Fruit fly (Drosophila melanogaster): Measurements from ENCODE around the gene hay.

Gene hay

DNA sequence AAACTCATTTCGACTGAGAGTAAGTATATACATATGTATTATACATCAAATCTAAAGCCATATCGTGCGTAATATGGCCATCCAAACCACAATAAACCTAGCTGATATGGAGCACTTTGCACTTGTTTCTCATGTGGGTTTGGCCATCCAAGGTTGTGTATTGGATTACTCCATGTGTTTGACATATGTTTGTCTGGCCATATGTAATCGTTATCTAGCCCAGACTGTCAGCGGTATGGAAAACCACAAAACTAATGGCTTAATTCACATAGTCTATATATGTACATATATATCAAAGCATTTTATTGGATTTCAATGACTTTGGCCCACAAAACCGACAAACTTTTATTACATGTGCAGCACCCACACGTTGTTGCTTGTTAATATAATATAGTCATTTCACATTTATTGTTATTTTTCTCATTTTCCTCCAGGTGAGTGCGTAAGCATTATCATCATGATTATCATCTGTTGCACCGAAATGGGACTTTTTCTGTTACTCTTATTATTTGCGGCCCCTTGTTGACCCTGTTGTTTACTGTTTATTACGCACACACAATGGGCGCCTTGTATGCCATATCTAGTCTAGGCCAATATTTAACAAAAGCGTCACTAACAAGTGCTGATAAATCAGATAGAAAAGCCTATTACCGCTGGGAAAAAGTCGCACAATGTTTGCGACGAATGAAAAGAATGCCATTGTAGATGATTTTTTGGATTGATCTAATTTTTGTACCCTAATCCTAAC, 25.7 kb downstream of the hay start (continued):
- TF ChIP-seq CG6254 (GFP tag; optimal IDR thresholded peaks at IDR 0.05): peak; percentile 36
- TF ChIP-seq CG11247 (GFP tag; IDR thresholded peaks at IDR 0.05): no peak
- TF ChIP-seq CG13624 (GFP tag; optimal IDR thresholded peaks at IDR 0.05): peak; percentile 2
- no peak for TF ChIP-seq CG31388 (GFP tag; optimal IDR thresholded peaks at IDR 0.05)
- TF ChIP-seq CG4730 (GFP tag; IDR thresholded peaks at IDR 0.05): no peak
- no peak for TF ChIP-seq kni (GFP tag; optimal IDR thresholded peaks at IDR 0.05)
- peak; percentile 38 for TF ChIP-seq mam (GFP tag; optimal IDR thresholded peaks at IDR 0.05)
- TF ChIP-seq exex (tag; optimal IDR thresholded peaks at IDR 0.05): peak; percentile 22
- peak; percentile 40 for TF ChIP-seq CG16863 (GFP tag; optimal IDR thresholded peaks at IDR 0.05)
- TF ChIP-seq Jarid2 (GFP tag; optimal IDR thresholded peaks at IDR 0.05): peak; percentile 59
- peak; percentile 43 for TF ChIP-seq btn (GFP tag; optimal IDR thresholded peaks at IDR 0.05)
- peak; percentile 58 for TF ChIP-seq CG5180 (GFP tag; optimal IDR thresholded peaks at IDR 0.05)
- TF ChIP-seq CG4404 (GFP tag; IDR thresholded peaks at IDR 0.05): no peak
- no peak for TF ChIP-seq nmo (GFP tag; optimal IDR thresholded peaks at IDR 0.05)
- peak; percentile 57 for TF ChIP-seq gcm (GFP tag; optimal IDR thresholded peaks at IDR 0.05)
- TF ChIP-seq CG30431 (GFP tag; optimal IDR thresholded peaks at IDR 0.05): no peak
- no peak for TF ChIP-seq CG16815 (GFP tag; optimal IDR thresholded peaks at IDR 0.05)
- peak; percentile 67 for TF ChIP-seq CG1529 (GFP tag; optimal IDR thresholded peaks at IDR 0.05)
- peak; percentile 44 for TF ChIP-seq CG17385 (GFP tag; optimal IDR thresholded peaks at IDR 0.05)
- no peak for TF ChIP-seq CG2199 (GFP tag; IDR thresholded peaks at IDR 0.05)
- TF ChIP-seq CG12659 (GFP tag; optimal IDR thresholded peaks at IDR 0.05): peak; percentile 47
- peak; percentile 29; the same call in 1 of the 2 replicates for TF ChIP-seq slbo (GFP tag; IDR thresholded peaks at IDR 0.05)
- no peak for TF ChIP-seq Doc2 (GFP tag; IDR thresholded peaks at IDR 0.05)
- peak; percentile 19 for TF ChIP-seq Ets97D (GFP tag; optimal IDR thresholded peaks at IDR 0.05)
- TF ChIP-seq bowl (GFP tag; IDR thresholded peaks at IDR 0.05): no peak
- TF ChIP-seq CG16779 (GFP tag; IDR thresholded peaks at IDR 0.05): no peak
- TF ChIP-seq sim (GFP tag; IDR thresholded peaks at IDR 0.05): peak; percentile 48; the same call in 1 of the 2 replicates
- TF ChIP-seq toy (GFP tag; IDR thresholded peaks at IDR 0.05): no peak
- no peak for TF ChIP-seq dysf (GFP tag; IDR thresholded peaks at IDR 0.05)
- TF ChIP-seq CG30403 (GFP tag; optimal IDR thresholded peaks at IDR 0.05): peak; percentile 17
- TF ChIP-seq H2.0 (GFP tag; IDR thresholded peaks at IDR 0.05): no peak
- TF ChIP-seq maf-S (GFP tag; optimal IDR thresholded peaks at IDR 0.05): peak; percentile 44
- peak; percentile 30; the same call in 1 of the 2 replicates for TF ChIP-seq ap (GFP tag; IDR thresholded peaks at IDR 0.05)
- no peak for TF ChIP-seq eve (GFP tag; optimal IDR thresholded peaks at IDR 0.05)
- TF ChIP-seq wor (GFP tag; IDR thresholded peaks at IDR 0.05): no peak
- TF ChIP-seq zfh1 (GFP tag; IDR thresholded peaks at IDR 0.05): peak; percentile 14; the same call in 1 of the 3 replicates
- TF ChIP-seq CG11398 (GFP tag; optimal IDR thresholded peaks at IDR 0.05): peak; percentile 78
- 0 out of 2 replicates have a peak, but pooled peaks have one; percentile 14 for TF ChIP-seq E2f1 (GFP tag; IDR thresholded peaks at IDR 0.05)
- TF ChIP-seq grn (GFP tag; optimal IDR thresholded peaks at IDR 0.05): peak; percentile 71
- TF ChIP-seq CG12769 (tag; optimal IDR thresholded peaks at IDR 0.05): peak; percentile 70
- no peak for TF ChIP-seq CG10565 (GFP tag; optimal IDR thresholded peaks at IDR 0.05)
- no peak for TF ChIP-seq zen2 (GFP tag; IDR thresholded peaks at IDR 0.05; ENCODE audit: partially characterized antibody)
- no peak for TF ChIP-seq CG11085 (GFP tag; IDR thresholded peaks at IDR 0.05)
- TF ChIP-seq Atf3 (GFP tag; optimal IDR thresholded peaks at IDR 0.05): peak; percentile 48
- TF ChIP-seq MBD-R2 (GFP tag; IDR thresholded peaks at IDR 0.05): peak; percentile 13; the same call in 1 of the 2 replicates
- TF ChIP-seq stwl (tag; optimal IDR thresholded peaks at IDR 0.05): no peak
- peak; percentile 33; the same call in 1 of the 2 replicates for TF ChIP-seq CG32532 (GFP tag; IDR thresholded peaks at IDR 0.05)
- peak; percentile 46 for TF ChIP-seq CG12391 (tag; optimal IDR thresholded peaks at IDR 0.05)
- TF ChIP-seq CG9609 (GFP tag; optimal IDR thresholded peaks at IDR 0.05): no peak
- no peak for TF ChIP-seq CG17328 (GFP tag; IDR thresholded peaks at IDR 0.05)
